Worm (Caenorhabditis elegans) whole organism, mixed stage, embryonic: Measurements from ENCODE around the gene F57E7.2.

Experiments
- M03D4.4 ChIP-seq: sonication (generic microtip); optimal IDR thresholded peaks from 2 replicates; lab custom pipeline; 2017; ENCODE audit warnings: mild to moderate bottlenecking, missing genetic modification characterization, missing compliant biosample characterization
- bed-3 ChIP-seq: fragments of 200-800 bp; sonication (Bioruptor generic); optimal IDR thresholded peaks from 3 replicates; lab custom pipeline; 2018; ENCODE audit warnings: mild to moderate bottlenecking, missing genetic modification characterization, moderate library complexity, missing compliant biosample characterization
- blmp-1 ChIP-seq: fragments of 150-350 bp; optimal IDR thresholded peaks from 2 replicates; lab custom pipeline; 2014; ENCODE audit warnings: missing biosample characterization, missing genetic modification characterization
- ceh-39 ChIP-seq: fragments of 150-350 bp; optimal IDR thresholded peaks from 2 replicates; lab custom pipeline; 2014; ENCODE audit warnings: missing biosample characterization, missing genetic modification characterization
- ceh-43 ChIP-seq: fragments of 200-800 bp; sonication (Bioruptor generic); optimal IDR thresholded peaks from 2 replicates; lab custom pipeline; 2018; ENCODE audit warnings: mild to moderate bottlenecking, missing genetic modification characterization, moderate library complexity, missing compliant biosample characterization
- ces-1 ChIP-seq: fragments of 150-350 bp; optimal IDR thresholded peaks from 2 replicates; lab custom pipeline; 2014; ENCODE audit warnings: missing biosample characterization, missing genetic modification reagents, missing genetic modification characterization
- drap-1 ChIP-seq: fragments of 200-800 bp; sonication (Bioruptor generic); optimal IDR thresholded peaks from 3 replicates; lab custom pipeline; 2018; ENCODE audit warnings: mild to moderate bottlenecking, missing genetic modification characterization, missing compliant biosample characterization
- elt-1 ChIP-seq: sonication (generic microtip); optimal IDR thresholded peaks from 2 replicates; lab custom pipeline; 2017; ENCODE audit warnings: missing genetic modification characterization, mild to moderate bottlenecking, missing compliant biosample characterization, antibody characterized with exemption, moderate library complexity, borderline replicate concordance; ENCODE audit not compliant: insufficient read depth
- elt-3 ChIP-seq: fragments of 150-350 bp; optimal IDR thresholded peaks from 2 replicates; lab custom pipeline; 2014; ENCODE audit warnings: missing biosample characterization, missing genetic modification characterization
- flh-1 ChIP-seq: fragments of 200-800 bp; sonication (Bioruptor generic); optimal IDR thresholded peaks from 2 replicates; lab custom pipeline; 2018; ENCODE audit warnings: mild to moderate bottlenecking, missing genetic modification characterization, moderate library complexity, missing compliant biosample characterization
- ham-2 ChIP-seq: fragments of 200-800 bp; sonication (Bioruptor generic); optimal IDR thresholded peaks from 2 replicates; lab custom pipeline; 2018; ENCODE audit warnings: mild to moderate bottlenecking, missing genetic modification characterization, missing compliant biosample characterization
- lin-13 ChIP-seq: fragments of 150-350 bp; optimal IDR thresholded peaks from 2 replicates; lab custom pipeline; 2014; ENCODE audit warnings: missing biosample characterization, missing genetic modification characterization
- lin-32 ChIP-seq: fragments of 200-800 bp; sonication (Bioruptor generic); optimal IDR thresholded peaks from 2 replicates; lab custom pipeline; 2018; ENCODE audit warnings: mild to moderate bottlenecking, missing genetic modification characterization, missing compliant biosample characterization
- lsy-2 ChIP-seq: fragments of 150-350 bp; optimal IDR thresholded peaks from 2 replicates; lab custom pipeline; 2014; ENCODE audit warnings: missing biosample characterization, missing genetic modification characterization
- mab-5 ChIP-seq: fragments of 150-350 bp; optimal IDR thresholded peaks from 2 replicates; lab custom pipeline; 2014; ENCODE audit warnings: missing biosample characterization, missing genetic modification characterization
- mep-1 ChIP-seq: fragments of 150-350 bp; optimal IDR thresholded peaks from 2 replicates; lab custom pipeline; 2017; ENCODE audit warnings: missing biosample characterization, missing genetic modification reagents, missing genetic modification characterization, inconsistent platforms
- mls-2 ChIP-seq: sonication (generic microtip); optimal IDR thresholded peaks from 2 replicates; lab custom pipeline; 2016; ENCODE audit warnings: mild to moderate bottlenecking, missing genetic modification characterization, moderate library complexity, missing compliant biosample characterization
- nhr-2 ChIP-seq: fragments of 150-350 bp; optimal IDR thresholded peaks from 2 replicates; lab custom pipeline; 2014; ENCODE audit warnings: missing biosample characterization, missing genetic modification characterization
- nhr-76 ChIP-seq: sonication (generic microtip); optimal IDR thresholded peaks from 2 replicates; lab custom pipeline; 2017; ENCODE audit warnings: missing biosample characterization, missing genetic modification characterization
- pha-4 ChIP-seq: fragments of 150-350 bp; optimal IDR thresholded peaks from 2 replicates; lab custom pipeline; 2018; ENCODE audit warnings: missing biosample characterization, missing genetic modification reagents, missing genetic modification characterization
- sem-2 ChIP-seq: fragments of 200-800 bp; sonication (Bioruptor generic); optimal IDR thresholded peaks from 2 replicates; lab custom pipeline; 2018; ENCODE audit warnings: mild to moderate bottlenecking, missing genetic modification characterization, missing compliant biosample characterization
- tbx-8 ChIP-seq: fragments of 200-800 bp; sonication (Bioruptor generic); optimal IDR thresholded peaks from 2 replicates; lab custom pipeline; 2018; ENCODE audit warnings: mild to moderate bottlenecking, missing genetic modification characterization, moderate library complexity, missing compliant biosample characterization
- unc-120 ChIP-seq: sonication (generic microtip); optimal IDR thresholded peaks from 2 replicates; lab custom pipeline; 2017; ENCODE audit warnings: missing genetic modification characterization, missing compliant biosample characterization; ENCODE audit not compliant: poor library complexity, severe bottlenecking
- unc-39 ChIP-seq: fragments of 150-350 bp; optimal IDR thresholded peaks from 2 replicates; lab custom pipeline; 2014; ENCODE audit warnings: missing biosample characterization, missing genetic modification characterization
- unc-62 ChIP-seq: fragments of 150-350 bp; optimal IDR thresholded peaks from 2 replicates; lab custom pipeline; 2014; ENCODE audit warnings: missing biosample characterization, missing genetic modification reagents, missing genetic modification characterization
- zip-8 ChIP-seq: fragments of 150-350 bp; optimal IDR thresholded peaks from 2 replicates; lab custom pipeline; 2014; ENCODE audit warnings: missing biosample characterization, missing genetic modification characterization

The F57E7.2 gene

ce11 chrV:16488172-16488571 lies 5.2 kb upstream of the F57E7.2 start, which contains the start of gene sqst-4:
sqst-4 (plus strand) TSS chrV:16488472.
- TF ChIP-seq blmp-1 (tag; lab: Kevin White, UChicago) (no peak), ceh-43 (GFP tag; lab: Kevin White, UChicago) (no peak), nhr-76 (tag; lab: Kevin White, UChicago) (no peak), drap-1 (GFP tag; lab: Kevin White, UChicago) (no peak), ceh-39 (tag; lab: Kevin White, UChicago) (no peak), bed-3 (GFP tag; lab: Kevin White, UChicago) (no peak), M03D4.4 (no peak), unc-62 (GFP tag; lab: Kevin White, UChicago) (no peak), unc-39 (no peak), ces-1 (GFP tag; lab: Kevin White, UChicago) (no peak), elt-3 (tag; lab: Kevin White, UChicago) (no peak), nhr-2 (tag; lab: Kevin White, UChicago) (no peak), lsy-2 (tag; lab: Kevin White, UChicago) (no peak)

DNA sequence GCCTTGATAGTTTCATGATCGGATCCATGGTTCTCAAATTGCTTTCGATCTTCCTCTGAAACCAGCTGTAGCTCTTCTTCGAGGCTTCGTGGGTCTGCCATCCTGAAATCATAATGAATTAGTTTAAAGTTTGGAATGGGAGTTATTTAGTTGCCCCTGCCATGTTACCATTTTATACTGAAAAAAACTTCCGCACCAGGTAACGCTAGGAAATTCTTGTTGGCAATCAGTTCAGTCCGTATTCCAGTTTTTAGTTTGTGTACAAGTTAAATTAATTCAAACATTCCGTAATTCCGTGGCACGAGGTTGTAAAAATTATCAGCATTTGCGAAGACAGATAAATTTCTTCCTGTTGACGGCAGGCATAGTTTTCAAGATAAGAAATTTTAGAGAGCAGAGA lies 4.5 kb upstream of the F57E7.2 start, which contains the start of gene Y32B12A.5:
Gene Y32B12A.5, minus strand, starts transcription at position 101 of the 400 bp plus-strand sequence.
- TF ChIP-seq elt-1 (no peak), sem-2 (GFP tag; lab: Kevin White, UChicago) (no peak), zip-8 (tag; lab: Kevin White, UChicago) (no peak)

ce11 chrV:16483681-16484080 lies 737 bp upstream of the F57E7.2 start, which contains the start of gene srh-139:
srh-139 (plus strand) TSS chrV:16483981.
- no peak for TF ChIP-seq mab-5 (tag; lab: Kevin White, UChicago)
- no peak for TF ChIP-seq mls-2 (tag; lab: Kevin White, UChicago)
- TF ChIP-seq nhr-2 (tag; lab: Kevin White, UChicago) = no peak
- no peak for TF ChIP-seq lsy-2 (tag; lab: Kevin White, UChicago)
- TF ChIP-seq ces-1 (GFP tag; lab: Kevin White, UChicago) = no peak
- no peak for TF ChIP-seq mep-1 (tag; lab: Kevin White, UChicago)
- TF ChIP-seq M03D4.4 = no peak
- TF ChIP-seq ham-2 (GFP tag; lab: Kevin White, UChicago) = no peak
- TF ChIP-seq unc-39 = no peak
- TF ChIP-seq elt-1 = no peak
- no peak for TF ChIP-seq unc-120 (tag; lab: Kevin White, UChicago)
- TF ChIP-seq pha-4 (tag; lab: Kevin White, UChicago) = no peak
- no peak for TF ChIP-seq sem-2 (GFP tag; lab: Kevin White, UChicago)
- TF ChIP-seq elt-3 (tag; lab: Kevin White, UChicago) = no peak
- TF ChIP-seq bed-3 (GFP tag; lab: Kevin White, UChicago) = no peak
- no peak for TF ChIP-seq lin-32
- TF ChIP-seq, all 35 proteins: peak for 0

DNA sequence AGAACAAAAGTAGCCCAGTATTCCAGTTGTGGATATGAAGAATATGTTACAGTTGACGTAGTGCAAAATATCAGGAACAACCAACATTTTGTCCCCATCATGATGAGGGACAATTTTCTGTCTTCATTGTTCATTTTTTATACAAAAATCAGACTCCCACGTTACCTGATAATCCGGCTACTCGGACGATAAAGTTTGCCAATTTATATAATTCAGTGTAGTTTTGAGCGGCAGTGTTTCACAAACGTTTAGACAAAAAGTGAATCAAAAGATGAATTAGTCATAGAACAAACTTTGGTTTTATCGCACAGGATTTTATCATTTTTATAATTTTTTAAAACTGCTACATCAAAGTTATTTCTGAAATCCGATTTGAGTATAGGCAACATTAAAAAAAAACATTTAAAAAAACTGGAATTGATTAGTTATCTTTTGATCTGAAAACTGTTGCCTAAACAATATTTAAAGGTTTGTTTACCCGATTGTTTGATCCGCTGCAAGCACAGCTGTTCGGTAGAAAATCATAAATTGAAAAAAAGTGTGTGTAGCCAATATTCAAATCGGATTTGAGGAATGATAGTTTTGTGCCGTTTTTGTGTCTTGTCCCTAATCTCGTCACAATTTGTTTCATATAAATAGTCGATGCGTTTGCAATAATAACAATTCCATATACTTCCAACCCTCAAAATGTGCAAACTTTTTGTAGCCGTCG lies 1.9 kb downstream of the F57E7.2 start, which contains the start of the genes F57E7.4 and spig-6:
Gene F57E7.4, minus strand, starts transcription at position 101 of the 712 bp plus-strand sequence.
Gene spig-6, plus strand, starts transcription at position 662 of the 712 bp plus-strand sequence.
- TF ChIP-seq tbx-8 (GFP tag; lab: Kevin White, UChicago) (no peak), lin-13 (tag; lab: Kevin White, UChicago) (no peak), mls-2 (tag; lab: Kevin White, UChicago) (no peak), unc-120 (tag; lab: Kevin White, UChicago) (no peak), drap-1 (GFP tag; lab: Kevin White, UChicago) (no peak), flh-1 (GFP tag; lab: Kevin White, UChicago) (no peak)
- TF ChIP-seq, all 35 proteins: peak for 0

ce11 chrV:16479275-16479674 lies 3.7 kb downstream of the F57E7.2 start, which contains the start of gene T08G3.11:
T08G3.11 (minus strand) TSS chrV:16479375.
- TF ChIP-seq mep-1 (tag; lab: Kevin White, UChicago) = no peak
- TF ChIP-seq ces-1 (GFP tag; lab: Kevin White, UChicago) = no peak
- TF ChIP-seq nhr-2 (tag; lab: Kevin White, UChicago) = no peak
- no peak for TF ChIP-seq blmp-1 (tag; lab: Kevin White, UChicago)
- TF ChIP-seq lin-32 = no peak
- no peak for TF ChIP-seq elt-3 (tag; lab: Kevin White, UChicago)
- TF ChIP-seq unc-62 (GFP tag; lab: Kevin White, UChicago) = no peak
